Fruit fly (Drosophila melanogaster) whole organism: Measurements from ENCODE around the gene CG15498.

Source experiments
- EcR ChIP-seq, 2 experiments: fragments of >200 bp; optimal IDR thresholded peaks; 2 replicates each; lab custom pipeline; 2017; ENCODE audit warnings: missing biosample characterization in 2 of 2, missing genetic modification characterization in 2 of 2, missing genetic modification reagents in 2 of 2
- psq ChIP-seq: fragments of >200 bp; optimal IDR thresholded peaks from 2 replicates; lab custom pipeline; 2017

DNA sequence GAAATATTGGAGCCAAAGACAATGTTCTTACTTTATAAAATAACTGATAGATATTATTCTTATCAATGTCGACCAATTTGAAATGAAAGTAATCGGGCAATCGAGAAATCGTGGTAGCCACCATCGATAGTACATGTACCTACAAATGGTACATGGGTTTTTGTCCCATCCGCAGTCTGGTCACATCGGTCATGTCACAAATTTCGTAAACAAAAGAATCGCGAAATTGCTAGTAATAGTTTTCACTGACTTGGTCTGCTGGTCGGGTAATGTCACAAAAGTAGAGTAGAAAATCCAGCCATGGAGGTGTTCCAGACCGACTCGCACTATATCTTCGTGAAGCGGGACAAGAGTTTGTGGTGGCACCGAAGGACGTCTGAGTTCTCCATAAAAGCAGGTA, 48.2 kb downstream of the CG15498 start, which contains the start of gene sp3:
- no peak for TF ChIP-seq psq (lab: Kevin White, UChicago)
- no peak for TF ChIP-seq EcR (GFP tag; optimal IDR thresholded peaks at IDR 0.05; lab: Kevin White, UChicago)
